Fruit fly (Drosophila melanogaster) whole organism, embryonic: ENCODE measurements around the gene CG9449.

ENCODE experiments used
- Asciz ChIP-seq: fragments of 200-800 bp; sonication (Bioruptor generic); optimal IDR thresholded peaks from 2 replicates; lab custom pipeline; 2017; ENCODE audit warnings: missing biosample characterization, mild to moderate bottlenecking, missing genetic modification characterization, missing genetic modification reagents
- BEAF-32 ChIP-seq: fragments of 200-800 bp; sonication (Bioruptor generic); optimal IDR thresholded peaks from 3 replicates; lab custom pipeline; 2017; ENCODE audit warnings: missing biosample characterization, missing genetic modification characterization, mild to moderate bottlenecking, moderate library complexity, missing genetic modification reagents
- CG10979 ChIP-seq: fragments of 200-800 bp; sonication (Bioruptor generic); optimal IDR thresholded peaks from 2 replicates; lab custom pipeline; 2018; ENCODE audit warnings: missing biosample characterization, mild to moderate bottlenecking, missing genetic modification characterization, moderate library complexity
- CG13624 ChIP-seq: fragments of 200-800 bp; sonication (Bioruptor generic); optimal IDR thresholded peaks from 2 replicates; lab custom pipeline; 2016; ENCODE audit warnings: missing biosample characterization, missing genetic modification characterization
- CG13775 ChIP-seq: fragments of 200-800 bp; sonication (Bioruptor generic); optimal IDR thresholded peaks from 3 replicates; lab custom pipeline; 2017; ENCODE audit warnings: missing biosample characterization, mild to moderate bottlenecking, missing genetic modification characterization
- CG14050 ChIP-seq: fragments of 200-800 bp; sonication (Bioruptor generic); IDR thresholded peaks from 3 replicates; pipeline ENCODE4 v1.3.6; 2022; ENCODE audit warnings: missing biosample characterization, missing genetic modification characterization
- CG14667 ChIP-seq: fragments of 200-800 bp; sonication (Bioruptor generic); IDR thresholded peaks from 2 replicates; pipeline ENCODE4 v1.3.6; 2022; ENCODE audit warnings: missing biosample characterization, missing genetic modification characterization
- CG15073 ChIP-seq: fragments of 200-800 bp; sonication (Bioruptor generic); optimal IDR thresholded peaks from 2 replicates; lab custom pipeline; 2016; ENCODE audit warnings: missing biosample characterization, missing genetic modification characterization
- CG15269 ChIP-seq: fragments of 200-800 bp; sonication (Bioruptor generic); optimal IDR thresholded peaks from 2 replicates; lab custom pipeline; 2018; ENCODE audit warnings: missing biosample characterization, mild to moderate bottlenecking, missing genetic modification characterization, moderate library complexity
- CG1529 ChIP-seq: fragments of 200-800 bp; sonication (Bioruptor generic); optimal IDR thresholded peaks from 3 replicates; lab custom pipeline; 2018; ENCODE audit warnings: missing biosample characterization, missing genetic modification characterization
- CG17612 ChIP-seq: fragments of 200-800 bp; sonication (Bioruptor generic); IDR thresholded peaks from 2 replicates; pipeline ENCODE4 v1.3.6; 2022; ENCODE audit warnings: missing biosample characterization, missing genetic modification characterization
- CG2116 ChIP-seq: fragments of 200-800 bp; sonication (Bioruptor generic); optimal IDR thresholded peaks from 3 replicates; lab custom pipeline; 2018; ENCODE audit warnings: missing biosample characterization, mild to moderate bottlenecking, missing genetic modification characterization
- CG3065 ChIP-seq: fragments of 200-800 bp; sonication (Bioruptor generic); optimal IDR thresholded peaks from 2 replicates; lab custom pipeline; 2016; ENCODE audit warnings: missing biosample characterization, missing genetic modification characterization
- CG31224 ChIP-seq: fragments of 200-800 bp; sonication (Bioruptor generic); IDR thresholded peaks from 2 replicates; pipeline ENCODE4 v1.3.6; 2022; ENCODE audit warnings: missing biosample characterization, missing genetic modification characterization
- CG31388 ChIP-seq: fragments of 200-800 bp; sonication (Bioruptor generic); optimal IDR thresholded peaks from 2 replicates; lab custom pipeline; 2016; ENCODE audit warnings: missing biosample characterization, missing genetic modification characterization
- CG3726 ChIP-seq: fragments of 200-800 bp; sonication (Bioruptor generic); IDR thresholded peaks from 3 replicates; pipeline ENCODE4, ENCODE4 v1.3.6; 2022; ENCODE audit warnings: missing biosample characterization, missing genetic modification characterization
- CG8765 ChIP-seq: fragments of 200-800 bp; sonication (Bioruptor generic); IDR thresholded peaks from 2 replicates; pipeline ENCODE4 v1.3.6; 2022; ENCODE audit warnings: missing biosample characterization, missing genetic modification characterization
- CG9609 ChIP-seq: fragments of 200-800 bp; sonication (Bioruptor generic); optimal IDR thresholded peaks from 3 replicates; lab custom pipeline; 2016; ENCODE audit warnings: missing biosample characterization, missing genetic modification characterization
- Dek ChIP-seq: fragments of 200-800 bp; sonication (Bioruptor generic); optimal IDR thresholded peaks from 3 replicates; lab custom pipeline; 2019; ENCODE audit warnings: missing biosample characterization, mild to moderate bottlenecking, missing genetic modification characterization, moderate library complexity
- Drgx ChIP-seq: fragments of 200-800 bp; sonication (Bioruptor generic); IDR thresholded peaks from 2 replicates; pipeline ENCODE4 v1.3.6; 2022; ENCODE audit warnings: missing biosample characterization, missing genetic modification characterization
- Fer1 ChIP-seq: fragments of 200-800 bp; sonication (Bioruptor generic); optimal IDR thresholded peaks from 2 replicates; lab custom pipeline; 2017; ENCODE audit warnings: missing biosample characterization, mild to moderate bottlenecking, missing genetic modification characterization
- H15 ChIP-seq: fragments of 200-800 bp; sonication (Bioruptor generic); IDR thresholded peaks from 3 replicates; pipeline ENCODE4 v1.3.6; 2022; ENCODE audit warnings: missing biosample characterization, missing genetic modification characterization
- HLH54F ChIP-seq: fragments of 200-800 bp; sonication (Bioruptor generic); optimal IDR thresholded peaks from 3 replicates; lab custom pipeline; 2016; ENCODE audit warnings: missing biosample characterization, missing genetic modification characterization
- HmgZ ChIP-seq: fragments of 200-800 bp; sonication (Bioruptor generic); optimal IDR thresholded peaks from 2 replicates; lab custom pipeline; 2018; ENCODE audit warnings: missing biosample characterization, mild to moderate bottlenecking, missing genetic modification characterization
- Hmr ChIP-seq: fragments of 200-800 bp; sonication (Bioruptor generic); optimal IDR thresholded peaks from 3 replicates; lab custom pipeline; 2017; ENCODE audit warnings: mild to moderate bottlenecking, missing biosample characterization, missing genetic modification reagents, missing genetic modification characterization
- Lhr ChIP-seq: fragments of 200-800 bp; sonication (Bioruptor generic); optimal IDR thresholded peaks from 3 replicates; lab custom pipeline; 2017; ENCODE audit warnings: mild to moderate bottlenecking, missing biosample characterization, missing genetic modification reagents, missing genetic modification characterization
- Lim3 ChIP-seq: fragments of 200-800 bp; sonication (Bioruptor generic); IDR thresholded peaks from 2 replicates; pipeline ENCODE4 v1.3.6; 2022; ENCODE audit warnings: missing biosample characterization, missing genetic modification characterization
- Max ChIP-seq: fragments of 200-800 bp; sonication (Bioruptor generic); optimal IDR thresholded peaks from 2 replicates; lab custom pipeline; 2016; ENCODE audit warnings: missing biosample characterization, mild to moderate bottlenecking, missing genetic modification characterization
- Oaz ChIP-seq: fragments of 200-800 bp; sonication (Bioruptor generic); IDR thresholded peaks from 2 replicates; pipeline ENCODE4 v1.3.6; 2022; ENCODE audit warnings: missing biosample characterization, missing genetic modification characterization
- Trl ChIP-seq, 3 experiments: fragments of >200 bp in 2 of 3; fragments of 200-800 bp in 1 of 3; sonication (Bioruptor generic) in 1 of 3; optimal IDR thresholded peaks; 2 replicates in 1 of 3; 3 replicates in 2 of 3; lab custom pipeline; 2016 to 2017; ENCODE audit warnings: missing biosample characterization in 1 of 3, missing genetic modification characterization in 1 of 3
- ac ChIP-seq: fragments of 200-800 bp; sonication (Bioruptor generic); optimal IDR thresholded peaks from 3 replicates; lab custom pipeline; 2017; ENCODE audit warnings: missing biosample characterization, mild to moderate bottlenecking, missing genetic modification characterization
- ara ChIP-seq: fragments of 200-800 bp; sonication (Bioruptor generic); IDR thresholded peaks from 2 replicates; pipeline ENCODE4 v1.3.6; 2022; ENCODE audit warnings: missing biosample characterization, missing genetic modification characterization
- ato ChIP-seq: fragments of 200-800 bp; sonication (Bioruptor generic); IDR thresholded peaks from 2 replicates; pipeline ENCODE4 v1.3.6; 2022; ENCODE audit warnings: missing biosample characterization, missing genetic modification characterization; ENCODE audit not compliant: partially characterized antibody
- ci ChIP-seq: fragments of 200-800 bp; sonication (Bioruptor generic); IDR thresholded peaks from 3 replicates; pipeline ENCODE4 v1.3.6; 2022; ENCODE audit warnings: missing biosample characterization, missing genetic modification characterization
- corto ChIP-seq: fragments of 200-800 bp; sonication (Bioruptor generic); optimal IDR thresholded peaks from 2 replicates; lab custom pipeline; 2016; ENCODE audit warnings: missing biosample characterization, mild to moderate bottlenecking, missing genetic modification characterization, moderate library complexity
- dpn ChIP-seq, 2 experiments: fragments of 200-800 bp; sonication (Bioruptor generic); optimal IDR thresholded peaks; 3 replicates each; lab custom pipeline; 2016; ENCODE audit warnings: missing biosample characterization in 2 of 2, missing genetic modification characterization in 2 of 2
- dysf ChIP-seq: fragments of 200-800 bp; sonication (Bioruptor generic); IDR thresholded peaks from 3 replicates; pipeline ENCODE4 v1.3.6; 2022; ENCODE audit warnings: missing biosample characterization, missing genetic modification characterization
- ems ChIP-seq: fragments of 200-800 bp; sonication (Bioruptor generic); optimal IDR thresholded peaks from 3 replicates; lab custom pipeline; 2016; ENCODE audit warnings: missing biosample characterization, missing genetic modification characterization
- ewg ChIP-seq: fragments of 200-800 bp; sonication (Bioruptor generic); optimal IDR thresholded peaks from 3 replicates; lab custom pipeline; 2017; ENCODE audit warnings: mild to moderate bottlenecking, missing biosample characterization, missing genetic modification reagents, missing genetic modification characterization
- exex ChIP-seq: fragments of 200-800 bp; sonication (Bioruptor generic); optimal IDR thresholded peaks from 4 replicates; lab custom pipeline; 2018; ENCODE audit warnings: missing biosample characterization, mild to moderate bottlenecking, missing genetic modification characterization, moderate library complexity
- fu2 ChIP-seq: fragments of 200-800 bp; sonication (Bioruptor generic); optimal IDR thresholded peaks from 2 replicates; lab custom pipeline; 2016; ENCODE audit warnings: missing biosample characterization, missing genetic modification characterization
- h ChIP-seq: fragments of >200 bp; optimal IDR thresholded peaks from 2 replicates; lab custom pipeline; 2017
- lilli ChIP-seq: fragments of 200-800 bp; sonication (Bioruptor generic); optimal IDR thresholded peaks from 3 replicates; lab custom pipeline; 2016; ENCODE audit warnings: missing biosample characterization, missing genetic modification characterization
- psq ChIP-seq: fragments of 200-800 bp; sonication (Bioruptor generic); optimal IDR thresholded peaks from 2 replicates; lab custom pipeline; 2017; ENCODE audit warnings: missing biosample characterization, missing genetic modification characterization
- sr ChIP-seq: fragments of 200-800 bp; sonication (Bioruptor generic); IDR thresholded peaks from 3 replicates; pipeline ENCODE4 v1.3.6; 2022; ENCODE audit warnings: missing biosample characterization, missing genetic modification characterization
- stc ChIP-seq: fragments of 200-800 bp; sonication (Bioruptor generic); IDR thresholded peaks from 2 replicates; pipeline ENCODE4 v1.3.6; 2022; ENCODE audit warnings: missing biosample characterization, missing genetic modification characterization
- ttk ChIP-seq: fragments of 200-800 bp; sonication (Bioruptor generic); IDR thresholded peaks from 2 replicates; pipeline ENCODE4 v2.1.2; 2022; ENCODE audit warnings: missing biosample characterization, missing genetic modification characterization
- tup ChIP-seq: fragments of 200-800 bp; sonication (Bioruptor generic); optimal IDR thresholded peaks from 2 replicates; lab custom pipeline; 2016; ENCODE audit warnings: missing biosample characterization, mild to moderate bottlenecking, missing genetic modification characterization, moderate library complexity
- unpg ChIP-seq: fragments of 200-800 bp; sonication (Bioruptor generic); optimal IDR thresholded peaks from 3 replicates; lab custom pipeline; 2018; ENCODE audit warnings: missing biosample characterization, mild to moderate bottlenecking, missing genetic modification characterization, moderate library complexity
- z ChIP-seq: fragments of 200-800 bp; sonication (Bioruptor generic); IDR thresholded peaks from 3 replicates; pipeline ENCODE4 v1.3.6; 2022; ENCODE audit warnings: missing biosample characterization, missing genetic modification characterization

CG9449 gene

DNA sequence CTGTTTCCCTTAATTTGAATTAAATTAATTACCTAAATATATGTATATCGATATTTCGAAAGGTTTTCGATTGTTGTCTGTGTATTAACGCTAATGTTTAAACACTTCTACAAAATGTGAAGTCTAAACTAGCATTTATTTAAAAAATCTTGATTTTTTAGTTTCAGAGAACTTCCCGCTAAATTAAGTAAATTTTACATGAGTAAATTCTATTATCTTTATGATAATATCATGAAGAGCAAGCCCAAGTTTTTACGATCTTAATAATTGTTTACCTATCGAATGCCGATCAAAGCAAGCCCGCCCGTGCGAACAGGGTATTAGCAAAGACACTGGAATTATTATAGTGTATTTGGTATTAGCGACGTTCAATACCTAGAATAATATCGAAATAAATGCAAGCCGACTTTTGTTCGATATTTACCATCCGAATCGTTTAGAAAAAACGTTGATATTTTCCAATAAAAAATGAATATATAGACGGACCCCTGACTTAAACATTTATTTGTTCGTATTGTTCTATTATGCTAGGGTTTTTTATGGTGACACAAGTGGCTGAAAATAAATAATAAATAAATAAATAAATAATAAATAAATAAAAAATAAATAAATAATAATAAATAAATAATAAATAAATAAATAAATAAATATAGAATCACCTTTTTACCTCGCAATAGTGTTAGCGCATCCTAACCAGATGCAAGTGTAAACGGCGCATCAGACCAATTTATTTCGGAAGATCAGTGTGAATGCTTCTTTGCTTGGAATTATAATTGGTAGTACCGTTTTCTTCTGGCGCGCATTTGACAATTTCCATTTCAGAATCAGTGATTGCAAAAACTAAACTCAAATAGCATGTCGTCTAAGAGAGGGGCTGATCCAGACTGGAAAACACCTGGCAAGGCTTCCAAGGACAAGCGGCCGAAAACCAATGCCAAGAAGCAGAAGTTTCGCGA is 50.9 kb downstream of the CG9449 start, which contains the start of the genes CG33062 and Chd3:
TSS of gene CG33062 (minus strand) at position 51 of the 956 bp plus-strand sequence.
TSS of gene Chd3 (plus strand) at position 780 of the 956 bp plus-strand sequence.
- TF ChIP-seq dpn (GFP tag; optimal IDR thresholded peaks at IDR 0.05; lab: Kevin White, UChicago) (no peak), corto (GFP tag; lab: Kevin White, UChicago) (no peak), Max (GFP tag; lab: Kevin White, UChicago) (no peak), ac (GFP tag; lab: Kevin White, UChicago) (no peak), ewg (GFP tag; lab: Kevin White, UChicago) (peak; percentile 16), CG15269 (tag; lab: Kevin White, UChicago) (no peak), dysf (GFP tag; lab: Robert Waterston, UW) (peak; percentile 44; the same call in 1 of the 3 replicates), Asciz (no peak), unpg (GFP tag; lab: Kevin White, UChicago) (no peak), ato (no peak), HLH54F (GFP tag; lab: Kevin White, UChicago) (no peak), ara (GFP tag; lab: Robert Waterston, UW) (no peak), CG3726 (GFP tag; lab: Robert Waterston, UW) (no peak), exex (tag; lab: Kevin White, UChicago) (no peak), BEAF-32 (GFP tag; lab: Kevin White, UChicago) (peak; percentile 70), CG8765 (GFP tag; lab: Robert Waterston, UW) (peak; percentile 18; the same call in 1 of the 2 replicates), CG10979 (tag; lab: Kevin White, UChicago) (no peak), CG17612 (GFP tag; lab: Robert Waterston, UW) (no peak), CG13775 (GFP tag; lab: Kevin White, UChicago) (peak; percentile 56), CG14050 (GFP tag; lab: Robert Waterston, UW) (no peak), Drgx (GFP tag; lab: Robert Waterston, UW) (no peak), Lhr (GFP tag; lab: Kevin White, UChicago) (no peak), CG31224 (GFP tag; lab: Robert Waterston, UW) (peak; percentile 22; the same call in 1 of the 2 replicates), Dek (tag; lab: Kevin White, UChicago) (no peak), CG14667 (GFP tag; lab: Robert Waterston, UW) (no peak), psq (GFP tag; lab: Kevin White, UChicago) (no peak), tup (no peak), CG2116 (GFP tag; lab: Kevin White, UChicago) (peak; percentile 4), HmgZ (tag; lab: Kevin White, UChicago) (no peak), Trl (optimal IDR thresholded peaks at IDR 0.05; lab: Kevin White, UChicago) (no peak), Trl (GFP tag; optimal IDR thresholded peaks at IDR 0.05; lab: Kevin White, UChicago) (no peak), fu2 (GFP tag; lab: Kevin White, UChicago) (no peak), CG31388 (GFP tag; lab: Kevin White, UChicago) (no peak), Hmr (GFP tag; lab: Kevin White, UChicago) (no peak), Lim3 (GFP tag; lab: Robert Waterston, UW) (no peak), CG9609 (no peak), H15 (GFP tag; lab: Robert Waterston, UW) (no peak), h (lab: Kevin White, UChicago) (no peak), CG1529 (no peak), ems (GFP tag; lab: Kevin White, UChicago) (no peak), stc (GFP tag; lab: Robert Waterston, UW) (no peak), lilli (no peak), CG13624 (no peak), ttk (GFP tag; lab: Robert Waterston, UW) (no peak), Fer1 (no peak), z (GFP tag; lab: Robert Waterston, UW) (no peak), Oaz (GFP tag; lab: Robert Waterston, UW) (no peak), ci (GFP tag; lab: Robert Waterston, UW) (no peak), CG3065 (GFP tag; lab: Kevin White, UChicago) (no peak), sr (no peak), CG15073 (GFP tag; lab: Kevin White, UChicago) (no peak)
